Worm (Caenorhabditis elegans) whole organism, late embryonic: Measurements from ENCODE around the gene odr-2.

ENCODE experiments used
- ceh-9 ChIP-seq: sonication (generic microtip); optimal IDR thresholded peaks from 2 replicates; lab custom pipeline; 2016; ENCODE audit warnings: mild to moderate bottlenecking, missing genetic modification characterization, inconsistent platforms, missing compliant biosample characterization
- unc-55 ChIP-seq: sonication (generic microtip); optimal IDR thresholded peaks from 2 replicates; lab custom pipeline; 2017; ENCODE audit warnings: missing biosample characterization, missing genetic modification reagents, missing genetic modification characterization

ce11 chrV:7069605-7070004, 33.7 kb upstream of the odr-2 start:
- TF ChIP-seq ceh-9 (no peak), unc-55 (GFP tag; lab: Kevin White, UChicago) (no peak)
